Comparison of ENCODE assay signal across 5 worm cellular contexts in the genomic region with DNA sequence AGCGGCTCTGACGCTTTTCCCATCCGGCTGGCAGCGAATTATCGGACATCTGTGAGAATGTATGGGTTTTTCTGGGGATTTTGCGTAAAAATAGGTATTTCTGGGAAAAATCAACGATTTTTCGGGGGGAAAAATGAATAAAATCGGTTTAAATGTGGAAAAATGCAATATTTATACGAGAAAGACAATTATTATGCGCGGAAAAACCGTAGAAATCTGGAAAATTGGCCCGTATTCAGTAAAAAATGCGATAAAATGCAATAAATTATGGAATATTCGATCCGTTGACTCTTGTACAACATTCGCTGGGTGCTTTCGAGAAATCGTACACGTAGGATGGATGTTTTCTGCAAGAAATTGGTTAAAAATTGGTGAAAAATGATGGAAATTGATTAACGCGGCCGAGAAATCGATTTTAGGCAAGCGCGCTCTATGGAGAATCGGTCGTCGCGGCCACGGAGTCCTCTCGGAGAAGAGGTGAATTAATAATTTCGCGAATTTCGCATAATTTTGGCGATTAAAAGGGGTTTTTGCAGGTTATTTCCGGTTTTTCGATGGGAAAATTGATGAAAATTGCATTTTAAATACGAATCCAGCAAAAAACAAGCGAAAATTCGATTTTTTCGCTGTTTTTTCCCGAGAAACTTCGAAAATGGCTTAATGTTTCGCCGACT.
TF ChIP-seq lines count a peak whose summit lies in the region.

Gene pinn-1 (minus strand): TSS at position 51 of the 674 bp plus-strand sequence.

TF ChIP-seq in whole organism, L1 larva, 84 proteins besides CTCF, POLR2A, EP300 and RAD21 (continues in another document):
- TF ChIP-seq nhr-76 (tag; optimal IDR thresholded peaks at IDR 0.05; lab: Kevin White, UChicago) = no peak
- TF ChIP-seq blmp-1 (tag; optimal IDR thresholded peaks at IDR 0.05; lab: Kevin White, UChicago) = peak; percentile 49
- TF ChIP-seq hpl-2 (GFP tag; optimal IDR thresholded peaks at IDR 0.05; lab: Kevin White, UChicago) = peak; percentile 56
- peak; percentile 75 for TF ChIP-seq snpc-4 (tag; optimal IDR thresholded peaks at IDR 0.05; lab: Kevin White, UChicago)
- no peak for TF ChIP-seq ets-5 (GFP tag; IDR thresholded peaks at IDR 0.05; lab: Robert Waterston, UW)
- TF ChIP-seq elt-3 (tag; optimal IDR thresholded peaks at IDR 0.05; lab: Kevin White, UChicago) = peak in 2 of 6 experiments; percentile 74 to 76
- TF ChIP-seq lir-3 (tag; optimal IDR thresholded peaks at IDR 0.05; lab: Kevin White, UChicago; ENCODE audit: poor library complexity) = peak; percentile 97
- peak; percentile 61 for TF ChIP-seq aly-2 (tag; optimal IDR thresholded peaks at IDR 0.05; lab: Kevin White, UChicago)
- peak; percentile 99 for TF ChIP-seq fkh-4 (tag; optimal IDR thresholded peaks at IDR 0.05; lab: Kevin White, UChicago; ENCODE audit: borderline replicate concordance)
- TF ChIP-seq C04F5.9 (tag; optimal IDR thresholded peaks at IDR 0.05; lab: Kevin White, UChicago) = peak; percentile 97
- TF ChIP-seq hlh-17 (GFP tag; optimal IDR thresholded peaks at IDR 0.05; lab: Kevin White, UChicago; ENCODE audit: borderline replicate concordance) = peak; percentile 96
- TF ChIP-seq nhr-237 (tag; optimal IDR thresholded peaks at IDR 0.05; lab: Kevin White, UChicago) = peak; percentile 53
- no peak for TF ChIP-seq hlh-4 (tag; optimal IDR thresholded peaks at IDR 0.05; lab: Kevin White, UChicago)
- peak; percentile 85 for TF ChIP-seq zip-4 (GFP tag; optimal IDR thresholded peaks at IDR 0.05; lab: Kevin White, UChicago)
- peak; percentile 89 for TF ChIP-seq unc-86 (tag; optimal IDR thresholded peaks at IDR 0.05; lab: Kevin White, UChicago)
- TF ChIP-seq unc-30 (tag; optimal IDR thresholded peaks at IDR 0.05; lab: Kevin White, UChicago) = no peak

TF ChIP-seq in whole organism, L3 larva, 47 proteins besides CTCF, POLR2A, EP300 and RAD21 (continues in another document):
- peak; percentile 41 for TF ChIP-seq elt-2 (tag; optimal IDR thresholded peaks at IDR 0.05; lab: Kevin White, UChicago)
- TF ChIP-seq sea-2 (GFP tag; optimal IDR thresholded peaks at IDR 0.05; lab: Kevin White, UChicago) = no peak
- no peak for TF ChIP-seq eor-1 (tag; optimal IDR thresholded peaks at IDR 0.05; lab: Kevin White, UChicago)
- TF ChIP-seq nhr-77 (tag; optimal IDR thresholded peaks at IDR 0.05; lab: Kevin White, UChicago) = peak; percentile 9
- TF ChIP-seq fos-1 (tag; optimal IDR thresholded peaks at IDR 0.05; lab: Kevin White, UChicago) = no peak
- peak; percentile 80 for TF ChIP-seq nfya-1 (tag; optimal IDR thresholded peaks at IDR 0.05; lab: Kevin White, UChicago; ENCODE audit: insufficient read depth)
- TF ChIP-seq nhr-76 (tag; optimal IDR thresholded peaks at IDR 0.05; lab: Kevin White, UChicago) = no peak
- TF ChIP-seq ceh-16 (tag; optimal IDR thresholded peaks at IDR 0.05; lab: Kevin White, UChicago) = no peak
- TF ChIP-seq nhr-25 (tag; optimal IDR thresholded peaks at IDR 0.05; lab: Kevin White, UChicago) = peak; percentile 64
- peak; percentile 58 for TF ChIP-seq tbx-2 (tag; optimal IDR thresholded peaks at IDR 0.05; lab: Kevin White, UChicago)
- no peak for TF ChIP-seq nhr-67 (tag; optimal IDR thresholded peaks at IDR 0.05; lab: Kevin White, UChicago)
- no peak for TF ChIP-seq nhr-12 (tag; optimal IDR thresholded peaks at IDR 0.05; lab: Kevin White, UChicago)
- peak; percentile 33 for TF ChIP-seq ama-1 (optimal IDR thresholded peaks at IDR 0.05; lab: Kevin White, UChicago)
- peak; percentile 90 for TF ChIP-seq lin-39 (tag; optimal IDR thresholded peaks at IDR 0.05; lab: Kevin White, UChicago)
- TF ChIP-seq R02D3.7 (tag; optimal IDR thresholded peaks at IDR 0.05; lab: Kevin White, UChicago) = peak; percentile 21
- TF ChIP-seq lin-15B (tag; optimal IDR thresholded peaks at IDR 0.05; lab: Kevin White, UChicago) = peak; percentile 97
- peak; percentile 89 for TF ChIP-seq nhr-23 (tag; optimal IDR thresholded peaks at IDR 0.05; lab: Kevin White, UChicago)

TF ChIP-seq in whole organism, early embryonic, 17 proteins besides CTCF, POLR2A, EP300 and RAD21:
- TF ChIP-seq B0310.2 (tag; optimal IDR thresholded peaks at IDR 0.05; lab: Kevin White, UChicago) (no peak), ama-1 (optimal IDR thresholded peaks at IDR 0.05; lab: Kevin White, UChicago) (no peak), aly-1 (tag; optimal IDR thresholded peaks at IDR 0.05; lab: Kevin White, UChicago) (no peak), pes-1 (GFP tag; IDR thresholded peaks at IDR 0.05; lab: Robert Waterston, UW) (peak; percentile 79), ceh-13 (GFP tag; optimal IDR thresholded peaks at IDR 0.05; lab: Kevin White, UChicago) (no peak), F13C5.2 (tag; optimal IDR thresholded peaks at IDR 0.05; lab: Kevin White, UChicago) (peak; percentile 37), flt-1 (GFP tag; IDR thresholded peaks at IDR 0.05; lab: Robert Waterston, UW) (peak; percentile 61; the same call in 1 of the 2 replicates), ets-7 (tag; optimal IDR thresholded peaks at IDR 0.05; lab: Kevin White, UChicago) (no peak), sea-1 (GFP tag; conservative IDR thresholded peaks at IDR 0.05; lab: Robert Waterston, UW) (no peak; the same call in 1 of the 2 replicates), ceh-36 (tag; optimal IDR thresholded peaks at IDR 0.05; lab: Kevin White, UChicago) (no peak), scrt-1 (GFP tag; IDR thresholded peaks at IDR 0.05; lab: Robert Waterston, UW) (no peak), hmg-4 (GFP tag; optimal IDR thresholded peaks at IDR 0.05; lab: Kevin White, UChicago) (no peak), tra-4 (tag; optimal IDR thresholded peaks at IDR 0.05; lab: Kevin White, UChicago) (no peak), hnd-1 (tag; optimal IDR thresholded peaks at IDR 0.05; lab: Kevin White, UChicago) (peak; percentile 19), tbx-37 (GFP tag; conservative IDR thresholded peaks at IDR 0.05; lab: Robert Waterston, UW) (peak; percentile 77), tbx-11 (GFP tag; IDR thresholded peaks at IDR 0.05; lab: Robert Waterston, UW) (no peak), hmbx-1 (tag; optimal IDR thresholded peaks at IDR 0.05; lab: Kevin White, UChicago) (no peak)

TF ChIP-seq in whole organism, midembryonic, 9 proteins besides CTCF, POLR2A, EP300 and RAD21:
- TF ChIP-seq cog-1 (tag; optimal IDR thresholded peaks at IDR 0.05; lab: Kevin White, UChicago) = peak; percentile 69
- TF ChIP-seq flt-1 (GFP tag; IDR thresholded peaks at IDR 0.05; lab: Robert Waterston, UW) = peak; percentile 86
- no peak for TF ChIP-seq med-1 (GFP tag; optimal IDR thresholded peaks at IDR 0.05; lab: Kevin White, UChicago; ENCODE audit: insufficient read depth)
- TF ChIP-seq ref-1 (GFP tag; conservative IDR thresholded peaks at IDR 0.05; lab: Robert Waterston, UW) = no peak
- TF ChIP-seq ztf-23 (GFP tag; IDR thresholded peaks at IDR 0.05; lab: Robert Waterston, UW) = peak; percentile 82
- no peak for TF ChIP-seq ztf-29 (GFP tag; IDR thresholded peaks at IDR 0.05; lab: Robert Waterston, UW)
- no peak for TF ChIP-seq tab-1 (GFP tag; IDR thresholded peaks at IDR 0.05; lab: Robert Waterston, UW)
- TF ChIP-seq T22C8.4 (GFP tag; IDR thresholded peaks at IDR 0.05; lab: Robert Waterston, UW) = peak; percentile 93
- peak; percentile 71; the same call in 1 of the 2 replicates for TF ChIP-seq klf-2 (GFP tag; conservative IDR thresholded peaks at IDR 0.05; lab: Robert Waterston, UW)

TF ChIP-seq in whole organism, young adult, 124 proteins besides CTCF, POLR2A, EP300 and RAD21 (continues in another document):
- TF ChIP-seq ceh-58 (GFP tag; IDR thresholded peaks at IDR 0.05; lab: Robert Waterston, UW) = no peak
- TF ChIP-seq F23B12.7 (tag; optimal IDR thresholded peaks at IDR 0.05; lab: Kevin White, UChicago; ENCODE audit: insufficient read depth) = peak; percentile 45
- no peak for TF ChIP-seq C06A6.2 (GFP tag; conservative IDR thresholded peaks at IDR 0.05; lab: Robert Waterston, UW)
- TF ChIP-seq chd-7 (tag; optimal IDR thresholded peaks at IDR 0.05; lab: Kevin White, UChicago) = peak; percentile 86
- TF ChIP-seq ceh-27 (GFP tag; optimal IDR thresholded peaks at IDR 0.05; lab: Kevin White, UChicago) = peak; percentile 96
- no peak for TF ChIP-seq ZK185.1 (tag; optimal IDR thresholded peaks at IDR 0.05; lab: Kevin White, UChicago; ENCODE audit: poor library complexity, severe bottlenecking)
- peak; percentile 62 for TF ChIP-seq sptf-2 (GFP tag; optimal IDR thresholded peaks at IDR 0.05; lab: Kevin White, UChicago)
- TF ChIP-seq mes-4 (tag; optimal IDR thresholded peaks at IDR 0.05; lab: Kevin White, UChicago) = no peak
- TF ChIP-seq let-526 (GFP tag; IDR thresholded peaks at IDR 0.05; lab: Robert Waterston, UW) = peak; percentile 91
- peak; percentile 68 for TF ChIP-seq atf-7 (tag; optimal IDR thresholded peaks at IDR 0.05; lab: Kevin White, UChicago)
- peak; percentile 69 for TF ChIP-seq ztf-26 (tag; optimal IDR thresholded peaks at IDR 0.05; lab: Kevin White, UChicago)
- TF ChIP-seq attf-6 (GFP tag; IDR thresholded peaks at IDR 0.05; lab: Robert Waterston, UW) = no peak
- TF ChIP-seq F39B2.1 (GFP tag; IDR thresholded peaks at IDR 0.05; lab: Robert Waterston, UW) = no peak
- TF ChIP-seq F10E7.11 (tag; optimal IDR thresholded peaks at IDR 0.05; lab: Kevin White, UChicago) = no peak
- TF ChIP-seq Y53F4B.3 (GFP tag; IDR thresholded peaks at IDR 0.05; lab: Robert Waterston, UW) = peak; percentile 10; the same call in 1 of the 2 replicates
- no peak for TF ChIP-seq Y79H2A.3 (GFP tag; conservative IDR thresholded peaks at IDR 0.05; lab: Robert Waterston, UW)
- no peak for TF ChIP-seq akir-1 (GFP tag; optimal IDR thresholded peaks at IDR 0.05; lab: Kevin White, UChicago)
- peak; percentile 4 for TF ChIP-seq nhr-80 (tag; optimal IDR thresholded peaks at IDR 0.05; lab: Kevin White, UChicago)
- no peak for TF ChIP-seq ama-1 (optimal IDR thresholded peaks at IDR 0.05; lab: Kevin White, UChicago)
- TF ChIP-seq ama-1 (GFP tag; optimal IDR thresholded peaks at IDR 0.05; lab: Kevin White, UChicago) = no peak
- TF ChIP-seq T26A5.8 (tag; optimal IDR thresholded peaks at IDR 0.05; lab: Kevin White, UChicago) = no peak
- TF ChIP-seq ceh-91 (GFP tag; IDR thresholded peaks at IDR 0.05; lab: Robert Waterston, UW) = peak; percentile 79
- no peak for TF ChIP-seq hlh-12 (tag; optimal IDR thresholded peaks at IDR 0.05; lab: Kevin White, UChicago)
- no peak for TF ChIP-seq somi-1 (GFP tag; optimal IDR thresholded peaks at IDR 0.05; lab: Kevin White, UChicago)
- no peak for TF ChIP-seq T07F8.4 (tag; optimal IDR thresholded peaks at IDR 0.05; lab: Kevin White, UChicago)
- TF ChIP-seq hrde-1 (tag; optimal IDR thresholded peaks at IDR 0.05; lab: Kevin White, UChicago; ENCODE audit: borderline replicate concordance) = no peak
- peak; percentile 97 for TF ChIP-seq bed-2 (GFP tag; IDR thresholded peaks at IDR 0.05; lab: Robert Waterston, UW)
- peak; percentile 67 for TF ChIP-seq tlf-1 (GFP tag; optimal IDR thresholded peaks at IDR 0.05; lab: Kevin White, UChicago)
- peak; percentile 89 for TF ChIP-seq K11D2.4 (GFP tag; IDR thresholded peaks at IDR 0.05; lab: Robert Waterston, UW)
- peak; percentile 37 for TF ChIP-seq xnd-1 (tag; optimal IDR thresholded peaks at IDR 0.05; lab: Kevin White, UChicago)
- TF ChIP-seq snpc-1.3 (tag; optimal IDR thresholded peaks at IDR 0.05; lab: Kevin White, UChicago; ENCODE audit: insufficient read depth) = no peak

Comparison
In these comparisons a context has a peak if more than half of its experiments do, and no peak if none do; other contexts are left out.
1. Of the 8 proteins assayed by ChIP-seq in both whole organism, young adult and whole organism, L1 larva: peak only in whole organism, young adult: none; only in whole organism, L1 larva: nhr-90; in both: dpl-1, efl-1, snpc-4 and unc-130; in neither: 2; mixed calls (peak in some experiments, not most) for 1.